Worm (Caenorhabditis elegans): ENCODE results near the gene mbf-1.
A peak's percentile ranks its signal among the peaks of the same experiment; 100 is the strongest.

mbf-1 gene

DNA sequence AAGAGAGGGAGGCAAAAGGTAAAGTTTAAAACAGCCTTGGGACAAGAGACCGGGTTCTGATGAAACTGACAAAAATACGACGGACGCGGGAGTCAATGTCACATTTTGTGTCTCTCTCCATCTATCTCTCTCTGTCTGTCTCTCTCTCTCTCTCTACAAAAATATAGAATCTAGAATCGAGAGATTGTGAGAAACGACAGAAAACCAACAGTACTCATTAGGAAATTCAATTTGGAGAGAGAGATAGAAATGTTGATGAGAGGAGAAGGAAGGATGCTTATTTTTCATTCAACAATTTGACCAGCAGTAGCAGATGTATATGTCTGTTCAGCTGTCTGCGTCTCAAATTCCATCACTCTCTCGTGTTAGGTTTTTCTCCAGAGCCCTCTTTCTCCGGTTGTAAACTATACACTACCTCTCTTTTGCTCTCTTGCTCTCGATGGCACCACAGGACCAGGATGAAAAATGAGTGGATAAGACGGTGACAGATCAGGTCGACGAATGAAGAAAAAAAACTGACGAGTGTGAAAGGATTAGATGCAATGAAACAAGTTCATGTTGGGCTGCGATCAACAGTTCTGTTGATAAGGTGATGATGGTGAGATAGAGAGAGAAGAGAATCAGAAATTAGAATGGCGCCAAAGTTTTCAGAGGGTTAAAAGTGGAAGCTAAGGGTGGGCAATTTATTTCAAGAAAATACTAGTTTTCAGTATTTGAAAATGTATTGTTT, 9.6 kb upstream of the mbf-1 start:
- TF ChIP-seq irx-1 (tag; optimal IDR thresholded peaks at IDR 0.05) (no peak), nhr-47 (tag; optimal IDR thresholded peaks at IDR 0.05) (peak; percentile 53), nhr-90 (tag; optimal IDR thresholded peaks at IDR 0.05; ENCODE audit: poor library complexity) (peak; percentile 53), snu-23 (GFP tag; optimal IDR thresholded peaks at IDR 0.05) (peak; percentile 84), elt-3 (tag; optimal IDR thresholded peaks at IDR 0.05) (peak in 5 of 6 experiments; percentile 1 to 84 (median 64)), rnt-1 (tag; optimal IDR thresholded peaks at IDR 0.05) (peak; percentile 47), tlp-1 (tag; optimal IDR thresholded peaks at IDR 0.05) (no peak), mep-1 (tag; optimal IDR thresholded peaks at IDR 0.05) (peak; percentile 73), efl-3 (GFP tag; optimal IDR thresholded peaks at IDR 0.05) (peak; percentile 3), lin-13 (GFP tag; optimal IDR thresholded peaks at IDR 0.05) (peak; percentile 36), lin-35 (GFP tag; optimal IDR thresholded peaks at IDR 0.05) (peak; percentile 17 to 65), ztf-4 (tag; optimal IDR thresholded peaks at IDR 0.05) (peak; percentile 74), lir-3 (tag; optimal IDR thresholded peaks at IDR 0.05; ENCODE audit: poor library complexity) (peak; percentile 17), lin-15B (tag; optimal IDR thresholded peaks at IDR 0.05) (no peak), grh-1 (GFP tag; IDR thresholded peaks at IDR 0.05) (peak; percentile 51; the same call in 1 of the 2 replicates), dsc-1 (tag; optimal IDR thresholded peaks at IDR 0.05) (peak; percentile 22), pax-3 (tag; optimal IDR thresholded peaks at IDR 0.05) (no peak), jun-1 (tag; optimal IDR thresholded peaks at IDR 0.05) (peak; percentile 25), snpc-4 (tag; optimal IDR thresholded peaks at IDR 0.05) (peak; percentile 3), nhr-85 (tag) (peak; percentile 98), nhr-19 (GFP tag; conservative IDR thresholded peaks at IDR 0.05) (peak; percentile 56), xbp-1 (tag; optimal IDR thresholded peaks at IDR 0.05) (peak; percentile 13), nhr-20 (tag; optimal IDR thresholded peaks at IDR 0.05) (peak; percentile 80), efl-1 (optimal IDR thresholded peaks at IDR 0.05) (peak; percentile 28 to 33), efl-1 (GFP tag; optimal IDR thresholded peaks at IDR 0.05 in 1 of 2) (peak in 1 of 2 experiments; percentile 87), ceh-63 (GFP tag; optimal IDR thresholded peaks at IDR 0.05) (no peak), nhr-11 (tag; optimal IDR thresholded peaks at IDR 0.05) (no peak), C04F5.9 (tag; optimal IDR thresholded peaks at IDR 0.05) (no peak), dpl-1 (GFP tag; optimal IDR thresholded peaks at IDR 0.05) (peak in 2 of 3 experiments; percentile 15 to 18), hpl-2 (GFP tag; optimal IDR thresholded peaks at IDR 0.05) (no peak), ceh-88 (GFP tag; IDR thresholded peaks at IDR 0.05) (no peak), tbx-2 (tag; optimal IDR thresholded peaks at IDR 0.05) (peak; percentile 52), C16A3.4 (tag; optimal IDR thresholded peaks at IDR 0.05) (peak; percentile 69), skn-1 (tag; optimal IDR thresholded peaks at IDR 0.05) (peak; percentile 6), swsn-7 (tag; optimal IDR thresholded peaks at IDR 0.05) (peak; percentile 37), egl-13 (tag; optimal IDR thresholded peaks at IDR 0.05) (no peak), lsy-2 (tag; optimal IDR thresholded peaks at IDR 0.05) (peak; percentile 26 to 69), lin-14 (GFP tag; optimal IDR thresholded peaks at IDR 0.05) (peak; percentile 90), pag-3 (tag; optimal IDR thresholded peaks at IDR 0.05; ENCODE audit: borderline replicate concordance, insufficient read depth) (peak; percentile 4), blmp-1 (tag; optimal IDR thresholded peaks at IDR 0.05) (peak; percentile 55), nhr-71 (tag; optimal IDR thresholded peaks at IDR 0.05) (peak; percentile 83)

DNA sequence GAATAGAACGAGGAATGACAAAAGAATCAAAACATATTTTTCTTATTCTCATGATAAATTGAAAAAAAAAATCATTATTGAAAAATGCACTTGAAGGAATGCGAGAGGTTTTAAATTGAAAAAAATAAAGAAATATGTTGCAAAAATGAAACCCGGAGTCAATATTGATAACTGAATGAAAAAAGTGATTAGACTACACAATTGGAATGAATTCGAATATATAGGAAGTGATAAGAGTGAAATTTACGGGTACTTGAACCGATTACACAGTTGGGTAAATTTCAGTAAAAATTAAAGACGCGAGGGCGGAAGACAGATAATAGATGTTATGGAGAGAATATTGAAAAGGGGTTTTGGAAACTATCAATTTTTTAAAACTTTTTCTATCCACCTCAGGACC, 8.9 kb upstream of the mbf-1 start:
- TF ChIP-seq elt-2 (tag; optimal IDR thresholded peaks at IDR 0.05) = peak; percentile 68
- no peak for TF ChIP-seq vab-15 (tag; optimal IDR thresholded peaks at IDR 0.05)

All from whole organism, L1 larva.